Fruit fly (Drosophila melanogaster): ENCODE measurements around the gene mRpL12.

mRpL12 gene

DNA sequence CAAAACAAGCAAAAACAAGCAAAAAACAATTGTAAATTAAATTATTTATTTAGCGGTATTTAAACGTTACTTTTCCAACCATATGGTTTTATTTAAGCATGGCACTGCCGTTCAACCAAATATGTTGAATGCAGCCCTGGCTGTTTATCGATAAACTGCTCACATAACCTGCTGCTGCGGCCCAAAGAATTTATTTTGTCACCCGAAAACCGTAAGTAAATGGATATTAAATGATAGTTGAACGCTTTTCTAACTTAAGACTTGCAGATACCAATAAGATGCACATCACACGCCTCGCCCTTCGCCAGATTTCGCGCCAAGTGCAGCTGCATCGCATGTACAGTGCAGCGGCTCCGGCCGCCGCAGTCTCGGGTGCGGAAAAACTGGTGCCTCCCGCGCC, at the start of gene mRpL12:
Gene mRpL12 (plus strand): TSS at position 123 of the 400 bp plus-strand sequence.
- TF ChIP-seq CG13204 (GFP tag; optimal IDR thresholded peaks at IDR 0.05) (no peak), CG10348 (GFP tag; IDR thresholded peaks at IDR 0.05) (no peak), CG8159 (tag; optimal IDR thresholded peaks at IDR 0.05) (no peak), CG4496 (GFP tag; IDR thresholded peaks at IDR 0.05) (no peak), CG8301 (tag; optimal IDR thresholded peaks at IDR 0.05) (no peak)

DNA sequence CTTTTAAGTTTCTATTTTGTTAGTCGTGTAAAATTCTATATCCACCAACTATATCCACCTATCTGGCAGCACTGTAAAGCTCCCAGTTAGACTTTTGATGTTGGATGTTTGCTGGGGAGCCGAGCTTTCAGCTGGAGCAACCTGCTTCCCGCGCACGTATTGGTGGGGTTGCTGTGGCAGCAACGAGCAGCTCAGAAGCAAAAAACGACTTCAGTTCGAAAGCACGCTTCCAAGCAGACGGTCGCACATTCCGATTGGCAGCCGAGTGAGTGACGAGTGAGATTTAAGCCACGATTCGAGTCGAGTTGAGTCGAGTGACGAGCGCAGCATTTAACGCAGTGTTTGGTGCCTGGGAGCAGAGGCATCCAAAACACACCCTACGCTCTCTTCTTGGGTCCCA, 44.3 kb upstream of the mRpL12 start, which contains the start of the genes Tsp66E and mfr:
Gene Tsp66E (plus strand): TSS at position 168 of the 400 bp plus-strand sequence.
Gene mfr (minus strand): TSS at position 340 of the 400 bp plus-strand sequence.
- TF ChIP-seq CG13204 (GFP tag; optimal IDR thresholded peaks at IDR 0.05) (peak; percentile 47), CG17806 (tag; optimal IDR thresholded peaks at IDR 0.05) (no peak), D1 (tag; optimal IDR thresholded peaks at IDR 0.05) (no peak), rn (GFP tag; IDR thresholded peaks at IDR 0.05) (no peak), CG15710 (tag; optimal IDR thresholded peaks at IDR 0.05) (no peak), Snoo (tag; optimal IDR thresholded peaks at IDR 0.05) (no peak), CG10348 (GFP tag; IDR thresholded peaks at IDR 0.05) (no peak), CG14655 (GFP tag; optimal IDR thresholded peaks at IDR 0.05) (no peak), CG8301 (tag; optimal IDR thresholded peaks at IDR 0.05) (no peak), EcR (GFP tag; optimal IDR thresholded peaks at IDR 0.05) (no peak), CG12605 (GFP tag; IDR thresholded peaks at IDR 0.05) (peak; percentile 48; the same call in 1 of the 2 replicates), CG9948 (tag; optimal IDR thresholded peaks at IDR 0.05) (no peak), Ets98B (GFP tag; IDR thresholded peaks at IDR 0.05) (peak; percentile 65; the same call in 1 of the 2 replicates), CG4496 (GFP tag; IDR thresholded peaks at IDR 0.05) (peak; percentile 63; the same call in 2 of the 3 replicates), Pif1B (GFP tag; optimal IDR thresholded peaks at IDR 0.05) (peak; percentile 21), Pif1A (GFP tag; optimal IDR thresholded peaks at IDR 0.05) (no peak), gl (tag; optimal IDR thresholded peaks at IDR 0.05) (peak; percentile 9), CG32121 (GFP tag; IDR thresholded peaks at IDR 0.05) (no peak), CG34367 (tag; optimal IDR thresholded peaks at IDR 0.05) (no peak), fd96Ca (GFP tag; IDR thresholded peaks at IDR 0.05) (no peak; the same call in 2 of the 3 replicates), CG8159 (tag; optimal IDR thresholded peaks at IDR 0.05) (no peak)

DNA sequence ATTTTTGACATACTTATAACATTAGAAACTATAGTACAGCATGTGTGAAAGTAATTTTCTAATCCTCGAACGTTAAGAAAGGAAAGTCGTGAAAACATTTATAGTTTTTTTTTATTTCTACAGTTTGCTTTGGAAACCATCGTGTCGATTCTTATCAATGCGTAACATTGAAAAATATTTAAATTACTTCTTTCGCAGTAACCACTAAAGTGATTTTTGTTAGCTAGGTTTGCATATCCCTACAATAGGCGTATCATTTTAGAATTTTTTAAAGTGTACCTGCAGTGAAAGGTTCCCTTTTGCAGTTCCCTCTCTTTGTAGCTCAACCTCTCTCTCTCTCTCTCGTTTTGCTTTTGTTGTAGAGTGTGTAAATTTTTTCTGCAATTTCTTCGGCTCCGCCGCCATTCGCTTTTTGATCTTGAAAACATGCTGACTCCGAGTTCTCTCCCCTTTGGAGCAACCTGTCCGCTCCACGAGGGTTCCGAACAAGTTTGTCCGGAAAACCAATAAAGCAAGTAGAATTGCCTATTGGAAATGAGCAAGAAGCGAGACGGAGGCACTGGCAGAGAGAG, 43.0 kb upstream of the mRpL12 start:
- TF ChIP-seq CG17806 (tag; optimal IDR thresholded peaks at IDR 0.05) (peak; percentile 58), fd96Ca (GFP tag; IDR thresholded peaks at IDR 0.05) (no peak), CG13204 (GFP tag; optimal IDR thresholded peaks at IDR 0.05) (peak; percentile 20), D1 (tag; optimal IDR thresholded peaks at IDR 0.05) (peak; percentile 35), CG9948 (tag; optimal IDR thresholded peaks at IDR 0.05) (peak; percentile 65), EcR (GFP tag; optimal IDR thresholded peaks at IDR 0.05) (peak; percentile 65), Snoo (tag; optimal IDR thresholded peaks at IDR 0.05) (peak; percentile 69), CG8301 (tag; optimal IDR thresholded peaks at IDR 0.05) (peak; percentile 61), CG14655 (GFP tag; optimal IDR thresholded peaks at IDR 0.05) (peak; percentile 82), Ets98B (GFP tag; IDR thresholded peaks at IDR 0.05) (no peak), CG8159 (tag; optimal IDR thresholded peaks at IDR 0.05) (peak; percentile 71), CG32121 (GFP tag; IDR thresholded peaks at IDR 0.05) (no peak), rn (GFP tag; IDR thresholded peaks at IDR 0.05) (no peak), gl (tag; optimal IDR thresholded peaks at IDR 0.05) (no peak), CG10348 (GFP tag; IDR thresholded peaks at IDR 0.05) (no peak), CG15710 (tag; optimal IDR thresholded peaks at IDR 0.05) (peak; percentile 54), CG12605 (GFP tag; IDR thresholded peaks at IDR 0.05) (peak; percentile 53), CG34367 (tag; optimal IDR thresholded peaks at IDR 0.05) (peak; percentile 10), Pif1B (GFP tag; optimal IDR thresholded peaks at IDR 0.05) (peak; percentile 67), CG4496 (GFP tag; IDR thresholded peaks at IDR 0.05) (peak; percentile 42; the same call in 1 of the 3 replicates), Pif1A (GFP tag; optimal IDR thresholded peaks at IDR 0.05) (peak; percentile 63)

DNA sequence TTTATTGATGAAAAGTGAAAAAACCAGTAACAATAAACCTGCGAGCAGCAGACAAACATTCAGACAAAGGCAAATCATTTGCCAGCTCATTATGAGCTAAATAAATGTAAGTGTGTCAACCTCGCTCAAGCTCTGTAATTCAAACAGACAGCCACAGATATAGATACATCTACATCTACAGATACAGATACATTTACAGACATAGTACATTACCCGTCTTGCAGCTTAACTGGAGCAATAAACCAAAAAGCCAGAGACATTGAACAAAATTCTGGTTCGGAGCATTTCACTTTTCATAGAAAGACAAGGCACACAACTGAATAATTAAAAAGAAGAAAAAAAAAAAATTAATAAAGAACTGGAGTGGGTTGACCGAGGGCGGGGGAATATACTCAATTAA, 36.9 kb upstream of the mRpL12 start:
- TF ChIP-seq Pif1A (GFP tag; optimal IDR thresholded peaks at IDR 0.05) (no peak), CG34367 (tag; optimal IDR thresholded peaks at IDR 0.05) (no peak), CG12605 (GFP tag; IDR thresholded peaks at IDR 0.05) (no peak), CG4496 (GFP tag; IDR thresholded peaks at IDR 0.05) (no peak), Snoo (tag; optimal IDR thresholded peaks at IDR 0.05) (no peak), rn (GFP tag; IDR thresholded peaks at IDR 0.05) (no peak)

DNA sequence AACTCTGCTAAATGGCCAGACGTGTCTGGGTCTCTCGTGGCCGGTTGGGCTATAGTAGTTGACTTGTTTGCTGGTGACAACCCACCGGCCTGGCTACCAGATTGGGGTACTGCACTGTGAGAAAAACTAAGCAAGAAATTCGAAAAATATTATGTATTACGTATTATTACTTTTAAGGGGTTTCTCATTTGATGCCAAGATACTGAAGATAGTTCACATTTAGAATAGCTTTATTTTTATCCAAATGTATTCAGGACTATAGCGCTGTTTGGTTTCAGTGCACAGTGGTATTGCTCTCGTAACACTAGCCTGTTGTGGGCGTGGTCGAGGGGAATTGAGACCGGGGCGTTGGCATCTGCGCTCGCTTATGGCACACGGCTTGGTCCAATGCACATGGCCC, 35.9 kb upstream of the mRpL12 start:
- TF ChIP-seq CG17806 (tag; optimal IDR thresholded peaks at IDR 0.05) (peak; percentile 52), fd96Ca (GFP tag; IDR thresholded peaks at IDR 0.05) (peak; percentile 91), D1 (tag; optimal IDR thresholded peaks at IDR 0.05) (no peak), CG32121 (GFP tag; IDR thresholded peaks at IDR 0.05) (peak; percentile 94), CG12605 (GFP tag; IDR thresholded peaks at IDR 0.05) (peak; percentile 88), EcR (GFP tag; optimal IDR thresholded peaks at IDR 0.05) (peak; percentile 17), gl (tag; optimal IDR thresholded peaks at IDR 0.05) (no peak), CG9948 (tag; optimal IDR thresholded peaks at IDR 0.05) (peak; percentile 53), rn (GFP tag; IDR thresholded peaks at IDR 0.05) (peak; percentile 66), Pif1B (GFP tag; optimal IDR thresholded peaks at IDR 0.05) (peak; percentile 34), CG8159 (tag; optimal IDR thresholded peaks at IDR 0.05) (peak; percentile 39), CG8301 (tag; optimal IDR thresholded peaks at IDR 0.05) (peak; percentile 79), CG10348 (GFP tag; IDR thresholded peaks at IDR 0.05) (peak; percentile 55; the same call in 1 of the 2 replicates), Ets98B (GFP tag; IDR thresholded peaks at IDR 0.05) (peak; percentile 94), Pif1A (GFP tag; optimal IDR thresholded peaks at IDR 0.05) (peak; percentile 80), CG4496 (GFP tag; IDR thresholded peaks at IDR 0.05) (peak; percentile 93), CG15710 (tag; optimal IDR thresholded peaks at IDR 0.05) (peak; percentile 36), CG14655 (GFP tag; optimal IDR thresholded peaks at IDR 0.05) (peak; percentile 76), CG34367 (tag; optimal IDR thresholded peaks at IDR 0.05) (peak; percentile 26), CG13204 (GFP tag; optimal IDR thresholded peaks at IDR 0.05) (no peak), Snoo (tag; optimal IDR thresholded peaks at IDR 0.05) (peak; percentile 8)

Measured in whole organism, pupa.